Worm (Caenorhabditis elegans) whole organism, L4 larva: ENCODE data around the gene sri-36.
A peak's percentile ranks its signal among the peaks of the same experiment; 100 is the strongest.

ENCODE experiments used
- D1046.2 ChIP-seq: fragments of 200-800 bp; sonication (Bioruptor generic); IDR thresholded peaks from 2 replicates; pipeline ENCODE4 v1.3.6; 2022; ENCODE audit warnings: missing genetic modification characterization, missing compliant biosample characterization
- F26F4.8 ChIP-seq: fragments of 200-800 bp; sonication (Bioruptor generic); conservative IDR thresholded peaks from 2 replicates; pipeline ENCODE4 v1.3.6; 2022; ENCODE audit warnings: missing genetic modification characterization, missing compliant biosample characterization
- R02D3.7 ChIP-seq: fragments of 150-350 bp; sonication (generic microtip); optimal IDR thresholded peaks from 3 replicates; lab custom pipeline; 2014; ENCODE audit warnings: missing biosample characterization, missing genetic modification characterization
- Y48G9A.11 ChIP-seq: fragments of 200-800 bp; sonication (Bioruptor generic); IDR thresholded peaks from 2 replicates; pipeline ENCODE4 v1.3.6; 2022; ENCODE audit warnings: missing genetic modification reagents, missing genetic modification characterization, missing compliant biosample characterization
- Y5F2A.4 ChIP-seq: fragments of 200-800 bp; sonication (Bioruptor generic); optimal IDR thresholded peaks from 2 replicates; lab custom pipeline; 2018; ENCODE audit warnings: mild to moderate bottlenecking, missing genetic modification characterization, missing compliant biosample characterization
- ZK546.5 ChIP-seq, 2 experiments: sonication (generic microtip); optimal IDR thresholded peaks; 2 replicates each; lab custom pipeline; 2017; ENCODE audit warnings: missing biosample characterization in 2 of 2, missing genetic modification characterization in 2 of 2
- aha-1 ChIP-seq: fragments of 150-350 bp; peaks from one replicate; lab custom pipeline; 2014; ENCODE audit warnings: missing biosample characterization, missing genetic modification characterization
- aly-2 ChIP-seq: sonication (generic microtip); optimal IDR thresholded peaks from 2 replicates; lab custom pipeline; 2018; ENCODE audit warnings: missing biosample characterization, missing genetic modification characterization
- ceh-44 ChIP-seq: fragments of 200-800 bp; sonication (Bioruptor generic); IDR thresholded peaks from 2 replicates; pipeline ENCODE4 v1.3.6; 2022; ENCODE audit warnings: missing genetic modification reagents, missing genetic modification characterization, missing compliant biosample characterization
- ces-1 ChIP-seq: fragments of 150-350 bp; sonication (generic microtip); optimal IDR thresholded peaks from 4 replicates; lab custom pipeline; 2014; ENCODE audit warnings: missing biosample characterization, missing genetic modification reagents, missing genetic modification characterization
- cey-2 ChIP-seq: sonication (generic microtip); optimal IDR thresholded peaks from 3 replicates; lab custom pipeline; 2017; ENCODE audit warnings: missing genetic modification characterization, mild to moderate bottlenecking, missing compliant biosample characterization, antibody characterized with exemption, borderline replicate concordance; ENCODE audit not compliant: insufficient read depth
- daf-19 ChIP-seq: fragments of 200-800 bp; sonication (Bioruptor generic); conservative IDR thresholded peaks from 2 replicates; pipeline ENCODE4 v1.3.6; 2022; ENCODE audit warnings: missing genetic modification characterization, missing compliant biosample characterization
- dmd-8 ChIP-seq: fragments of 200-800 bp; sonication (Bioruptor generic); IDR thresholded peaks from 2 replicates; pipeline ENCODE4 v1.3.6; 2022; ENCODE audit warnings: missing genetic modification characterization, missing compliant biosample characterization
- dpl-1 ChIP-seq: fragments of 150-350 bp; optimal IDR thresholded peaks from 2 replicates; lab custom pipeline; 2014; ENCODE audit warnings: missing biosample characterization, missing genetic modification reagents, missing genetic modification characterization
- egl-43 ChIP-seq: fragments of 200-800 bp; sonication (Bioruptor generic); IDR thresholded peaks from 2 replicates; pipeline ENCODE4 v1.3.6; 2022; ENCODE audit warnings: missing genetic modification reagents, missing genetic modification characterization, missing compliant biosample characterization
- lim-7 ChIP-seq: fragments of 200-800 bp; sonication (Bioruptor generic); IDR thresholded peaks from 2 replicates; pipeline ENCODE4 v1.3.6; 2022; ENCODE audit warnings: missing genetic modification characterization, missing compliant biosample characterization
- lir-3 ChIP-seq: sonication (generic microtip); optimal IDR thresholded peaks from 2 replicates; lab custom pipeline; 2016; ENCODE audit warnings: mild to moderate bottlenecking, missing genetic modification characterization, missing compliant biosample characterization
- lsy-2 ChIP-seq, 2 experiments: fragments of 150-350 bp in 1 of 2; sonication (generic microtip) in 1 of 2; optimal IDR thresholded peaks; 2 replicates each; lab custom pipeline; 2014 to 2017; ENCODE audit warnings: missing biosample characterization in 2 of 2, missing genetic modification characterization in 2 of 2
- madf-5 ChIP-seq, 2 experiments: fragments of 200-800 bp; sonication (Bioruptor generic); IDR thresholded peaks; 2 replicates each; pipeline ENCODE4 v1.3.6; 2022; ENCODE audit warnings: missing compliant biosample characterization in 2 of 2, missing genetic modification characterization in 2 of 2
- madf-9 ChIP-seq: fragments of 200-800 bp; sonication (Bioruptor generic); conservative IDR thresholded peaks from 2 replicates; pipeline ENCODE4 v1.3.6; 2022; ENCODE audit warnings: missing genetic modification reagents, missing genetic modification characterization, missing compliant biosample characterization
- mdt-29 ChIP-seq: fragments of 200-800 bp; sonication (Bioruptor generic); IDR thresholded peaks from 2 replicates; pipeline ENCODE4 v1.3.6; 2022; ENCODE audit warnings: missing genetic modification reagents, missing genetic modification characterization, missing compliant biosample characterization
- nhr-102 ChIP-seq: sonication (generic microtip); optimal IDR thresholded peaks from 2 replicates; lab custom pipeline; 2016; ENCODE audit warnings: mild to moderate bottlenecking, missing genetic modification characterization, moderate library complexity, missing compliant biosample characterization
- nhr-11 ChIP-seq: fragments of 150-350 bp; optimal IDR thresholded peaks from 2 replicates; lab custom pipeline; 2014; ENCODE audit warnings: missing biosample characterization, missing genetic modification characterization
- nhr-6 ChIP-seq: fragments of 150-350 bp; optimal IDR thresholded peaks from 2 replicates; lab custom pipeline; 2014; ENCODE audit warnings: missing biosample characterization, missing genetic modification characterization
- php-3 ChIP-seq: fragments of 200-800 bp; sonication (Bioruptor generic); IDR thresholded peaks from 2 replicates; pipeline ENCODE4 v1.3.6; 2022; ENCODE audit warnings: missing genetic modification reagents, missing genetic modification characterization, missing compliant biosample characterization
- set-16 ChIP-seq: fragments of 200-800 bp; sonication (Bioruptor generic); IDR thresholded peaks from 2 replicates; pipeline ENCODE4 v1.3.6; 2022; ENCODE audit warnings: missing genetic modification reagents, missing genetic modification characterization, missing compliant biosample characterization
- skn-1 ChIP-seq: fragments of 150-350 bp; optimal IDR thresholded peaks from 2 replicates; lab custom pipeline; 2014; ENCODE audit warnings: missing biosample characterization, missing genetic modification characterization
- vab-7 ChIP-seq: fragments of 200-800 bp; sonication (Bioruptor generic); IDR thresholded peaks from 2 replicates; pipeline ENCODE4 v1.3.6; 2022; ENCODE audit warnings: missing genetic modification reagents, missing genetic modification characterization, missing compliant biosample characterization
- zfp-2 ChIP-seq: sonication (generic microtip); optimal IDR thresholded peaks from 2 replicates; lab custom pipeline; 2016; ENCODE audit warnings: mild to moderate bottlenecking, missing genetic modification characterization, missing compliant biosample characterization
- zip-2 ChIP-seq: fragments of 150-350 bp; optimal IDR thresholded peaks from 2 replicates; lab custom pipeline; 2014; ENCODE audit warnings: missing biosample characterization, missing genetic modification characterization

The sri-36 gene

DNA sequence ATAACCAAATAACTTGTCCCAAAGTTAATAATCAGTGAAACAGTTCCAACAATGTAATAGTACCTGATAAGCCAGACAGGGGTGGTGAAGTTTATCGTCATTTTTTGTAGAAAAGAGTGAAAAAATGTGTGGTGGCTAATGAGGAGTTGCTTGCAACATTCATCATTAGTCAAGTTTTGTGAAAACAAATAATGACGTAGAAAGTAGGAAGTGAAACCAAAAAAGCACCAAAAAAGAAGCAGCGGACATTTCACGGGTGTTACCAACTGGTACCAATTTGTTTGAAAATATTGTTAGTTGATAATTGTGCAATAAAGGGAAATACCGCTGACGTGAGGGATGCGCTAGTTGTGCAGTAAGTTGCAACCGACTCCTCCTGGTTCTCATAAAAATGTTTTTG lies at the start of gene sri-36:
sri-36 (minus strand) TSS at position 101 of the 400 bp plus-strand sequence.
- TF ChIP-seq skn-1 (tag; lab: Kevin White, UChicago), result no peak
- TF ChIP-seq php-3 (GFP tag; lab: Robert Waterston, UW), result no peak
- peak; percentile 9 for TF ChIP-seq aha-1
- TF ChIP-seq, all 104 proteins: peak for 1

- no peak for TF ChIP-seq lim-7 (GFP tag; lab: Robert Waterston, UW)
- TF ChIP-seq lsy-2 (tag; optimal IDR thresholded peaks at IDR 0.05; lab: Kevin White, UChicago), result no peak
- no peak for TF ChIP-seq madf-9 (GFP tag; lab: Robert Waterston, UW)
- TF ChIP-seq madf-5 (GFP tag; IDR thresholded peaks at IDR 0.05; lab: Robert Waterston, UW), result no peak
- TF ChIP-seq Y48G9A.11 (GFP tag; lab: Robert Waterston, UW), result no peak
- no peak for TF ChIP-seq R02D3.7 (tag; lab: Kevin White, UChicago)
- TF ChIP-seq nhr-6 (tag; lab: Kevin White, UChicago), result no peak
- no peak for TF ChIP-seq zip-2 (tag; lab: Kevin White, UChicago)
- TF ChIP-seq dmd-8 (GFP tag; lab: Robert Waterston, UW), result no peak
- TF ChIP-seq ZK546.5 (tag; optimal IDR thresholded peaks at IDR 0.05; lab: Kevin White, UChicago), result no peak
- TF ChIP-seq dpl-1, result no peak
- no peak for TF ChIP-seq ces-1 (GFP tag; lab: Kevin White, UChicago)
- TF ChIP-seq aha-1, result no peak
- no peak for TF ChIP-seq nhr-102 (tag; lab: Kevin White, UChicago)
- no peak for TF ChIP-seq lir-3
- TF ChIP-seq skn-1 (tag; lab: Kevin White, UChicago), result no peak
- TF ChIP-seq ceh-44, result no peak
Observed at ce11 chrII:2631169-2631568, 45.8 kb upstream of the sri-36 start, which contains the start of gene D2062.1. Gene D2062.1 (plus strand): TSS chrII:2631469.

ce11 chrII:2629270-2629669 lies 43.9 kb upstream of the sri-36 start, which contains the start of gene sri-37:
Gene sri-37 (plus strand): TSS chrII:2629570.
- TF ChIP-seq vab-7 (GFP tag; lab: Robert Waterston, UW) (no peak), zfp-2 (tag; lab: Kevin White, UChicago) (no peak), mdt-29 (GFP tag; lab: Robert Waterston, UW) (no peak), aly-2 (tag; lab: Kevin White, UChicago) (no peak), ces-1 (GFP tag; lab: Kevin White, UChicago) (no peak)

- peak; percentile 91 for TF ChIP-seq set-16 (GFP tag; lab: Robert Waterston, UW)
- peak; percentile 67; the same call in 1 of the 2 replicates for TF ChIP-seq egl-43 (GFP tag; lab: Robert Waterston, UW)
- TF ChIP-seq F26F4.8 (GFP tag; lab: Robert Waterston, UW), result 0 out of 2 replicates have a peak, but pooled peaks have one; percentile 26
- TF ChIP-seq nhr-11 (tag; lab: Kevin White, UChicago), result no peak
- TF ChIP-seq cey-2 (tag; lab: Kevin White, UChicago), result no peak
Observed at ce11 chrII:2628401-2628800, 43.0 kb upstream of the sri-36 start.

DNA sequence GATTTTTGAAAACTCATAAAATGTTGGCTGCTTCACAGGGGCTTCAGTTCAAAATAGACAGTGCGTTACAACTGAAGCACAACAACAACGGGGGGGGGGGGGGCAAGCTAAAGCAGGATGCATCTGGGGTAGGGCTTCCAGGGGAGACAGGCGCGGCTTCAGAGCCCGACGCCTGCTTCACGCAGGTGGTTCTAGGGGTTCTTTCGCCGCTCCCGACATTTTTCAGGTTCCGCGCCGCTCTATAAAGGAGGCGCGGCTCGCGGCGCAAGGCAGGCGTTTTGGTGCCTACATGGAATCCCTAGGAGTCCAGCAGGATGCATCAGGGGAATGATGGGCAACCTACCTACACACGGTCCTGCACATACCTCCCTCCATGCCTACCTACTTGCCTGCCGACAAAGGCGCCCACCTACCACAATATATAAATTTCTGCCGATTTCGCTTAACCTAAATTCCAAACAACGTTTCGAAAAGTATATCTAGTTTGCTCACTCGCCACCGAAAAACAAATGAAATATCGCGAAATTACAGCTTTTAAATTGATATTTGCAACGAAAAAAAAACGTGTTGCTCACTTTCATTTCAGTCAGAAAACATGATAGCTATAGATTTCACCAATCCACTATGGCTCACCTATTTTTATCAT lies 41.9 kb upstream of the sri-36 start, which contains the start of gene sri-71:
sri-71 (plus strand) TSS at position 596 of the 646 bp plus-strand sequence.
- TF ChIP-seq aha-1 (peak; percentile 10), daf-19 (GFP tag; lab: Robert Waterston, UW) (no peak), D1046.2 (GFP tag; lab: Robert Waterston, UW) (no peak), Y5F2A.4 (GFP tag; lab: Kevin White, UChicago) (no peak), egl-43 (GFP tag; lab: Robert Waterston, UW) (peak; percentile 65; the same call in 1 of the 2 replicates), set-16 (GFP tag; lab: Robert Waterston, UW) (peak; percentile 93)
